Worm (Caenorhabditis elegans): ENCODE measurements around the gene Y38H6C.23.

DNA sequence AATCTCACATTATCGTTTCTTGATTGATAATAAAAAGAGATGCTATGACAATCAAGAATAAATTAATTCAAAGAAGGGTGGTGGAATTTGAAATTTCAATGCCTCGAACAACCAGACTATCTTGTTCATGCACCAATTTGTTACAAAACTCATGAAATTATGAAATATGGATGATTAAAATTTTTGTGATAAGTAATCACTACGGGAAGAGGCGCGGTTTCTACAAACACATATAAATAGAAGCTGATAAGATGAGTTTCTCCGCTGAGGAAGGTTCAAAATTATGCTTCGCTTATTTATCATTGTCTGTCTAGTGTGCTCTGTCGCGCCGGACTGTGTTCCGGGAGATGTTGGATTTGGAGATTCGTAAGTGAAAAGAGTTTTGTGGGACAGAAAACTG lies 41.7 kb downstream of the Y38H6C.23 start:
- no peak for TF ChIP-seq ceh-16 (tag; optimal IDR thresholded peaks at IDR 0.05)
- no peak for TF ChIP-seq ztf-4 (tag; optimal IDR thresholded peaks at IDR 0.05)
- TF ChIP-seq lin-13 (GFP tag; optimal IDR thresholded peaks at IDR 0.05) = no peak
- no peak for TF ChIP-seq nhr-11 (tag; optimal IDR thresholded peaks at IDR 0.05)
- TF ChIP-seq fos-1 (tag; optimal IDR thresholded peaks at IDR 0.05) = peak; percentile 63
- no peak for TF ChIP-seq crh-2 (tag; optimal IDR thresholded peaks at IDR 0.05)
- no peak for TF ChIP-seq unc-55 (GFP tag; optimal IDR thresholded peaks at IDR 0.05)
- no peak for TF ChIP-seq nhr-77 (tag; optimal IDR thresholded peaks at IDR 0.05)
- TF ChIP-seq ztf-11 (tag; optimal IDR thresholded peaks at IDR 0.05) = no peak
- no peak for TF ChIP-seq R02D3.7 (tag; optimal IDR thresholded peaks at IDR 0.05)
- no peak for TF ChIP-seq Y55F3AM.14 (GFP tag; optimal IDR thresholded peaks at IDR 0.05)
- TF ChIP-seq sem-4 (tag; optimal IDR thresholded peaks at IDR 0.05) = no peak
- no peak for TF ChIP-seq zag-1 (tag; optimal IDR thresholded peaks at IDR 0.05)
